Worm (Caenorhabditis elegans): ENCODE results near the gene C44C11.6.

- TF ChIP-seq nhr-11 (tag; optimal IDR thresholded peaks at IDR 0.05) (no peak), R02D3.7 (tag; optimal IDR thresholded peaks at IDR 0.05) (no peak), elt-3 (tag; optimal IDR thresholded peaks at IDR 0.05) (no peak), mdl-1 (tag; optimal IDR thresholded peaks at IDR 0.05) (no peak), ztf-4 (tag; optimal IDR thresholded peaks at IDR 0.05) (no peak), aly-2 (tag; optimal IDR thresholded peaks at IDR 0.05) (no peak), snpc-4 (tag; optimal IDR thresholded peaks at IDR 0.05) (no peak)
Observed at ce11 chrII:12380888-12381287, 36.3 kb downstream of the C44C11.6 start.
